Worm (Caenorhabditis elegans) whole organism, L2 larva: ENCODE data around the gene ZK822.9.

Source experiments
- F13H6.1 ChIP-seq: sonication (generic microtip); optimal IDR thresholded peaks from 2 replicates; lab custom pipeline; 2016; ENCODE audit warnings: missing genetic modification characterization, missing compliant biosample characterization
- R02D3.7 ChIP-seq: fragments of 150-350 bp; optimal IDR thresholded peaks from 2 replicates; lab custom pipeline; 2014; ENCODE audit warnings: missing biosample characterization, missing genetic modification characterization
- Y55F3AM.14 ChIP-seq: fragments of 200-800 bp; sonication (Bioruptor generic); optimal IDR thresholded peaks from 2 replicates; lab custom pipeline; 2018; ENCODE audit warnings: mild to moderate bottlenecking, missing genetic modification characterization, missing compliant biosample characterization
- alr-1 ChIP-seq: fragments of 150-350 bp; optimal IDR thresholded peaks from 2 replicates; lab custom pipeline; 2014; ENCODE audit warnings: missing biosample characterization, missing genetic modification characterization
- aly-2 ChIP-seq: fragments of 150-350 bp; optimal IDR thresholded peaks from 2 replicates; lab custom pipeline; 2014; ENCODE audit warnings: missing biosample characterization, missing genetic modification characterization
- ama-1 ChIP-seq: fragments of 150-350 bp; optimal IDR thresholded peaks from 2 replicates; lab custom pipeline; 2018; ENCODE audit warnings: inconsistent platforms
- blmp-1 ChIP-seq: sonication (generic microtip); optimal IDR thresholded peaks from 2 replicates; lab custom pipeline; 2017; ENCODE audit warnings: missing genetic modification characterization, mild to moderate bottlenecking, missing compliant biosample characterization, antibody characterized with exemption, moderate library complexity; ENCODE audit not compliant: insufficient read depth
- ceh-16 ChIP-seq: fragments of 150-350 bp; optimal IDR thresholded peaks from 2 replicates; lab custom pipeline; 2014; ENCODE audit warnings: missing biosample characterization, missing genetic modification characterization
- egl-27 ChIP-seq: sonication (generic microtip); optimal IDR thresholded peaks from 3 replicates; lab custom pipeline; 2017; ENCODE audit warnings: missing biosample characterization, missing genetic modification reagents, missing genetic modification characterization
- elt-1 ChIP-seq: fragments of 150-350 bp; optimal IDR thresholded peaks from 2 replicates; lab custom pipeline; 2014; ENCODE audit warnings: missing biosample characterization, missing genetic modification characterization
- elt-3 ChIP-seq: sonication (generic microtip); optimal IDR thresholded peaks from 2 replicates; lab custom pipeline; 2017; ENCODE audit warnings: missing biosample characterization, missing genetic modification characterization
- gmeb-1 ChIP-seq: fragments of 150-350 bp; optimal IDR thresholded peaks from 2 replicates; lab custom pipeline; 2014; ENCODE audit warnings: missing biosample characterization, missing genetic modification characterization
- lin-11 ChIP-seq: fragments of 150-350 bp; sonication (generic microtip); optimal IDR thresholded peaks from 2 replicates; lab custom pipeline; 2014; ENCODE audit warnings: missing biosample characterization, missing genetic modification characterization, inconsistent platforms, mixed read lengths
- lin-13 ChIP-seq: fragments of 150-350 bp; optimal IDR thresholded peaks from 2 replicates; lab custom pipeline; 2014; ENCODE audit warnings: missing biosample characterization, missing genetic modification reagents, missing genetic modification characterization
- lin-39 ChIP-seq: fragments of 150-350 bp; optimal IDR thresholded peaks from 2 replicates; lab custom pipeline; 2014; ENCODE audit warnings: missing biosample characterization, missing genetic modification reagents, missing genetic modification characterization
- lsy-2 ChIP-seq, 2 experiments: fragments of 150-350 bp in 1 of 2; sonication (generic microtip) in 1 of 2; optimal IDR thresholded peaks; 2 replicates each; lab custom pipeline; 2014 to 2017; ENCODE audit warnings: missing biosample characterization in 2 of 2, missing genetic modification characterization in 2 of 2
- nhr-10 ChIP-seq: sonication (generic microtip); optimal IDR thresholded peaks from 2 replicates; lab custom pipeline; 2017; ENCODE audit warnings: missing biosample characterization, missing genetic modification characterization
- nhr-129 ChIP-seq: fragments of 150-350 bp; optimal IDR thresholded peaks from 2 replicates; lab custom pipeline; 2014; ENCODE audit warnings: missing biosample characterization, missing genetic modification characterization
- nhr-237 ChIP-seq: fragments of 150-350 bp; optimal IDR thresholded peaks from 2 replicates; lab custom pipeline; 2014; ENCODE audit warnings: missing biosample characterization, missing genetic modification characterization
- nhr-6 ChIP-seq: fragments of 150-350 bp; optimal IDR thresholded peaks from 2 replicates; lab custom pipeline; 2014; ENCODE audit warnings: missing biosample characterization, missing genetic modification characterization
- nhr-77 ChIP-seq: fragments of 150-350 bp; optimal IDR thresholded peaks from 2 replicates; lab custom pipeline; 2014; ENCODE audit warnings: missing biosample characterization, missing genetic modification characterization
- peb-1 ChIP-seq: fragments of 150-350 bp; optimal IDR thresholded peaks from 2 replicates; lab custom pipeline; 2014; ENCODE audit warnings: missing biosample characterization, missing genetic modification characterization
- skn-1 ChIP-seq: sonication (generic microtip); optimal IDR thresholded peaks from 2 replicates; lab custom pipeline; 2017; ENCODE audit warnings: missing biosample characterization, missing genetic modification characterization
- sma-9 ChIP-seq, 2 experiments: fragments of 150-350 bp in 1 of 2; sonication (generic microtip) in 1 of 2; optimal IDR thresholded peaks; 2 replicates each; lab custom pipeline; 2014 to 2016; ENCODE audit warnings: missing genetic modification characterization in 2 of 2, mild to moderate bottlenecking in 1 of 2, missing biosample characterization in 1 of 2, missing compliant biosample characterization in 1 of 2, missing genetic modification reagents in 1 of 2, moderate library complexity in 1 of 2
- snpc-4 ChIP-seq: fragments of 150-350 bp; optimal IDR thresholded peaks from 2 replicates; lab custom pipeline; 2014; ENCODE audit warnings: missing biosample characterization, missing genetic modification characterization
- unc-39 ChIP-seq: fragments of 150-350 bp; optimal IDR thresholded peaks from 2 replicates; lab custom pipeline; 2014; ENCODE audit warnings: missing biosample characterization, missing genetic modification characterization
- unc-55 ChIP-seq: fragments of 150-350 bp; sonication (generic microtip); optimal IDR thresholded peaks from 3 replicates; lab custom pipeline; 2014; ENCODE audit warnings: missing biosample characterization, missing genetic modification reagents, missing genetic modification characterization
- unc-62 ChIP-seq: fragments of 150-350 bp; optimal IDR thresholded peaks from 2 replicates; lab custom pipeline; 2014; ENCODE audit warnings: missing biosample characterization, missing genetic modification reagents, missing genetic modification characterization
- zag-1 ChIP-seq: fragments of 150-350 bp; optimal IDR thresholded peaks from 2 replicates; lab custom pipeline; 2014; ENCODE audit warnings: missing biosample characterization, missing genetic modification characterization
- ztf-1 ChIP-seq: fragments of 200-800 bp; sonication (Bioruptor generic); conservative IDR thresholded peaks from 2 replicates; pipeline ENCODE4 v1.3.6; 2022; ENCODE audit warnings: missing genetic modification characterization, missing compliant biosample characterization
- ztf-11 ChIP-seq: sonication (generic microtip); optimal IDR thresholded peaks from 2 replicates; lab custom pipeline; 2017; ENCODE audit warnings: missing biosample characterization, missing genetic modification characterization
- ztf-4 ChIP-seq: fragments of 150-350 bp; optimal IDR thresholded peaks from 2 replicates; lab custom pipeline; 2014; ENCODE audit warnings: missing biosample characterization, missing genetic modification characterization

The ZK822.9 gene

DNA sequence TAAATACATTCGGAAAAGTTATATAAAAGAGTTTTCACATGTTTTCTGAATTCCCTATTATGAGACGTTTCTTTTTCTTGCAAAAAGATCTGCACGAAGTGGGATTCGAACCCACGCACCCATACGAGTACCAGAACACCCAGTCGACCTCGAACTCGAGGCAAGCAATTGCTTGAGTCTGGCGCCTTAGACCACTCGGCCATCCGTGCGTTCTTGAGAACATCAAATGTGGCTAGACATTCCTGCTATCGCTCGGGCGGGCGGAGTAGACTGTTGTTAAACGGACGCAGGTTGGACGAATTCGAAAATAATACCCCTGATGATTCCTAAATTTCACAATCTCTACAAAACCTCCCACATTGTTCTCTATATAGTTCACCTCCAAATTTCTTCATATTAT is 12.6 kb downstream of the ZK822.9 start (continued):
- TF ChIP-seq sma-9 (GFP tag; optimal IDR thresholded peaks at IDR 0.05; lab: Kevin White, UChicago) (peak; percentile 56), sma-9 (tag; optimal IDR thresholded peaks at IDR 0.05; lab: Kevin White, UChicago) (no peak), lin-39 (tag; lab: Kevin White, UChicago) (no peak), alr-1 (tag; lab: Kevin White, UChicago) (no peak), nhr-10 (no peak), ztf-4 (tag; lab: Kevin White, UChicago) (no peak), nhr-129 (tag; lab: Kevin White, UChicago) (peak; percentile 49), nhr-237 (tag; lab: Kevin White, UChicago) (no peak), nhr-77 (tag; lab: Kevin White, UChicago) (no peak), egl-27 (no peak), unc-39 (tag; lab: Kevin White, UChicago) (no peak), zag-1 (no peak), lsy-2 (tag; optimal IDR thresholded peaks at IDR 0.05; lab: Kevin White, UChicago) (no peak), unc-55 (GFP tag; lab: Kevin White, UChicago) (no peak)

DNA sequence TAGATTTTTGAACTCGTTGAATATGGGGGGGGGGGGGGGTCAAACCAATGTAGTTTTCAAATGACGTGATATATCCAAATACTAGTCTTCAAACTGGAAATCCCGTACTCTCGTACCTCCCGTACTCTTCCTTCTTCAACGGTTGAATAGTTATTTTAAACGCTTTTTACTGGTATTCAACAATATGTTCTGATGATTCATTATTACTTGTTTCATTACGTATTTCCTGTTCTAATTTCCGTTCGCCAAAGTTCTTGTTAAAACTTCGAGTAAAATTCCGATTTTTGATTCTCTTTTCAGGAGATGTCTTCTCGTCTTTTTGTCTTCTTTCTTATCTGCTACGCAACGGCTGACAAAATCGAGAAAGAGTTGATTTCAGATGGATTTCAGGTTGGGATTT is 14.8 kb downstream of the ZK822.9 start, which contains the start of gene nhx-9:
Gene nhx-9 (plus strand): TSS at position 301 of the 400 bp plus-strand sequence.
- no peak for TF ChIP-seq F13H6.1
- no peak for TF ChIP-seq snpc-4 (tag; lab: Kevin White, UChicago)
- no peak for TF ChIP-seq ceh-16 (tag; lab: Kevin White, UChicago)
- no peak for TF ChIP-seq elt-3
- TF ChIP-seq lin-39 (tag; lab: Kevin White, UChicago) = no peak
- no peak for TF ChIP-seq blmp-1 (tag; lab: Kevin White, UChicago)
- TF ChIP-seq R02D3.7 (tag; lab: Kevin White, UChicago) = no peak
- TF ChIP-seq sma-9 (GFP tag; optimal IDR thresholded peaks at IDR 0.05; lab: Kevin White, UChicago) = no peak
- no peak for TF ChIP-seq sma-9 (tag; optimal IDR thresholded peaks at IDR 0.05; lab: Kevin White, UChicago)
- TF ChIP-seq ztf-11 = no peak
- no peak for TF ChIP-seq alr-1 (tag; lab: Kevin White, UChicago)
- no peak for TF ChIP-seq unc-55 (GFP tag; lab: Kevin White, UChicago)
- no peak for TF ChIP-seq egl-27
- TF ChIP-seq nhr-129 (tag; lab: Kevin White, UChicago) = no peak
- no peak for TF ChIP-seq elt-1
- TF ChIP-seq ztf-1 = no peak
- no peak for TF ChIP-seq lin-13 (GFP tag; lab: Kevin White, UChicago)
- no peak for TF ChIP-seq lin-11 (tag; lab: Kevin White, UChicago)
- TF ChIP-seq gmeb-1 (tag; lab: Kevin White, UChicago) = no peak
- no peak for TF ChIP-seq nhr-6 (tag; lab: Kevin White, UChicago)
- TF ChIP-seq, all 48 proteins: peak for 0

DNA sequence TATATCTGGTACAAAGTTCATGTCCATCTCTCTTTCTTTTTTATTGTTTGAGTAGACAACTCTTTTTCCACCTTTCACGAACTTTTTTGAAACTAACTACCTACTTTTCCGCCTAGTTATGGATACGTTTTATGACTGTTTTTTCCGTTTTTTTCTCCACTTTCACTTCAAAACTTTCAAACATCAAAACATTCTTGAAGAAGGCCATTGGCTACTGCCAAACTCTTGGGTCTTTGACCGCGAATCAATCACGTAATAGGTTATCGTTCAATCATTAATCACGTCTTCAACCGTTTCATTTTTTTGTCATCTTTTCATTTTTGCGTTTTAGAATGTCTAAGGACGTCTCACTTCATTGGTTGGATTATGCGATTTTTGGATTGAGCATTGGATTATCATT is 21.3 kb downstream of the ZK822.9 start, which contains the start of gene slc-5A12:
Gene slc-5A12 (plus strand): TSS at position 333 of the 400 bp plus-strand sequence.
- TF ChIP-seq aly-2 (tag; lab: Kevin White, UChicago) (no peak), nhr-237 (tag; lab: Kevin White, UChicago) (no peak), blmp-1 (tag; lab: Kevin White, UChicago) (peak; percentile 59), skn-1 (no peak)

DNA sequence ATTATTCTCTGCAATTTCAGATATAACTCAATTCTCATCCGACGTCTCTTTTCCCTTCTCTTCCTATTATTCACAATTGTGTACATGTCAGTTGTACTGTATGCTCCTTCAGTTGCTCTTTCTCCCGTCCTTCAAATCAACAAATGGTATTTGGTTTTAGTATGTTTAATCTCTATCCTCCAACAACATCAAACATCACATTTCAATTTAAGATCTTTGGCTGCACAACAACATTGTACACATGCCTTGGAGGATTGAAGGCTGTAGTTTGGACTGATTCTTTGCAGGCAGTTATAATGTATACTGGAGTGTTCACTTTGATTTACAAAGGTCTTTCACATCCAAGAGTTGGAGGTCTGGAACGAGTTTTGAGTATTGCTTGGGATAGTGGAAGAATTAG is 22.8 kb downstream of the ZK822.9 start:
- TF ChIP-seq sma-9 (GFP tag; optimal IDR thresholded peaks at IDR 0.05; lab: Kevin White, UChicago) = peak; percentile 68
- TF ChIP-seq sma-9 (tag; optimal IDR thresholded peaks at IDR 0.05; lab: Kevin White, UChicago) = no peak
- TF ChIP-seq peb-1 (tag; lab: Kevin White, UChicago) = no peak
- no peak for TF ChIP-seq Y55F3AM.14
- TF ChIP-seq, all 48 proteins: peak for 1

DNA sequence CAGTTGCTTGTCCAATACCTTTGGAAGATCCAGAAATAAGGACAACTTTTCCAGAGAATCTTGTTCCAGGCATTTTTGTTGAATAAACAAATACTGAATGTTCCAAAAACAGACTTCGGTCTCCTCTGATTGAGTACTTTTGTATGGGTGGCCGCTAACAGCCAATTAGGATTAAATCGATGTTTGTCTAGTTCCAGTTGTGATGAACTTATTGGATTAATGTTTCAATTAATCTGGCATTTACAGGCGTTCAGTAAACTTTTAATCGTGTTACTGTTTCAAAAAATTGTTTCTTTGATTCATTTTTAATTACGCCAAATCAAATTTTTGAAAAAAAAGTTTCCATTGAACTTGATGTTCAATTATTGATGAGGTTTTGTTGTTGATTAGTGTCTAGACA is 26.6 kb downstream of the ZK822.9 start, which contains the start of gene ZK829.1:
Gene ZK829.1 (minus strand): TSS at position 101 of the 400 bp plus-strand sequence.
- no peak for TF ChIP-seq ceh-16 (tag; lab: Kevin White, UChicago)
- no peak for TF ChIP-seq blmp-1 (tag; lab: Kevin White, UChicago)
- TF ChIP-seq R02D3.7 (tag; lab: Kevin White, UChicago) = no peak
- no peak for TF ChIP-seq unc-62
- TF ChIP-seq Y55F3AM.14 = no peak
- TF ChIP-seq ama-1 (lab: Kevin White, UChicago) = no peak
- TF ChIP-seq, all 48 proteins: peak for 0
